Fruit fly (Drosophila melanogaster): Measurements from ENCODE around the gene Dref.
A peak's percentile ranks its signal among the peaks of the same experiment; 100 is the strongest.

Gene Dref

DNA sequence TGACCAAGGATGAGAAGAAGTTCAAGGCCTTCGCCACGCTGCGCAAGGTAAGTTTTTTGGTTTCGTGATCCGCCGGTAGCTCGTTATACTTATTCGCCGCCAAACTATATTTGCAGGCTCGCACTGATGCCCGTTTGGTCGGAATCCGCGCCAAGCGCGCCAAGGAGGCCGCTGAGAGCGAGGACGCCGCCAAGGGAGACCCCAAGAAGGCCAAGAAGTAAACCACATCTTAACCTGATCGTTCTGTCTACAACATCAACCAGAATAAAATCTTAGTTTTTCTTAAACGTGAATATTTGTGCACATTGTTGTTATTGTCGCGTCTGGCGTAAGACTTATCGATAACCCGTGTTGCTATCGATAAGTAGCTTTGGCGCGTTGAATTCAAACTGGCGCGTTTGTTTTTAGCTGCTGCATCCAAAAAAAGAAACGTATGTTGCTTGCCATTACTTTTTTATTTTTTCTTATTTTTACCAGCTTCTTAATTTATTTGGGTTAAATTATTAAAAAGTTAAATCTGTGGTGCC is 1.2 kb upstream of the Dref start (continued):
- TF ChIP-seq Chrac-16 (GFP tag; optimal IDR thresholded peaks at IDR 0.05) (no peak), Nf-YC (tag; optimal IDR thresholded peaks at IDR 0.05) (no peak), bbx (GFP tag; IDR thresholded peaks at IDR 0.05; ENCODE audit: partially characterized antibody) (0 out of 2 replicates have a peak, but pooled peaks have one; percentile 27), sisA (GFP tag; IDR thresholded peaks at IDR 0.05) (no peak), Side (GFP tag; optimal IDR thresholded peaks at IDR 0.05) (no peak), btn (GFP tag; optimal IDR thresholded peaks at IDR 0.05) (no peak), CG17328 (GFP tag; IDR thresholded peaks at IDR 0.05) (no peak), z (GFP tag; IDR thresholded peaks at IDR 0.05) (no peak), CG17829 (tag; optimal IDR thresholded peaks at IDR 0.05) (no peak), otp (GFP tag; IDR thresholded peaks at IDR 0.05) (no peak), Blimp-1 (GFP tag; optimal IDR thresholded peaks at IDR 0.05) (no peak), sna (GFP tag; IDR thresholded peaks at IDR 0.05; ENCODE audit: partially characterized antibody) (peak; percentile 71), Dp (GFP tag; optimal IDR thresholded peaks at IDR 0.05) (peak; percentile 73), sqz (GFP tag; optimal IDR thresholded peaks at IDR 0.05) (no peak), hth (optimal IDR thresholded peaks at IDR 0.05) (no peak), zf30C (GFP tag; optimal IDR thresholded peaks at IDR 0.05) (no peak), luna (GFP tag; optimal IDR thresholded peaks at IDR 0.05) (no peak), dpn (GFP tag; optimal IDR thresholded peaks at IDR 0.05) (no peak), Pdp1 (GFP tag; optimal IDR thresholded peaks at IDR 0.05) (peak in 1 of 2 experiments; percentile 74), CG7963 (GFP tag; IDR thresholded peaks at IDR 0.05; ENCODE audit: partially characterized antibody) (peak; percentile 46; the same call in 1 of the 3 replicates), Dfd (GFP tag; optimal IDR thresholded peaks at IDR 0.05) (no peak), Dek (tag; optimal IDR thresholded peaks at IDR 0.05) (no peak), CG8388 (GFP tag; optimal IDR thresholded peaks at IDR 0.05) (no peak), CG2712 (tag; optimal IDR thresholded peaks at IDR 0.05) (peak; percentile 20), slou (GFP tag; optimal IDR thresholded peaks at IDR 0.05) (no peak), ind (GFP tag; optimal IDR thresholded peaks at IDR 0.05) (no peak), ato (GFP tag; IDR thresholded peaks at IDR 0.05; ENCODE audit: partially characterized antibody) (peak; percentile 70), Bgb (GFP tag; IDR thresholded peaks at IDR 0.05; ENCODE audit: partially characterized antibody) (peak; percentile 53; the same call in 1 of the 2 replicates), gfzf (GFP tag; optimal IDR thresholded peaks at IDR 0.05) (no peak), prd (optimal IDR thresholded peaks at IDR 0.05) (no peak), prd (GFP tag; IDR thresholded peaks at IDR 0.05) (no peak), CG2202 (tag; optimal IDR thresholded peaks at IDR 0.05) (no peak), CG16863 (GFP tag; optimal IDR thresholded peaks at IDR 0.05) (no peak), gcm2 (GFP tag; optimal IDR thresholded peaks at IDR 0.05) (no peak), HLH4C (GFP tag; IDR thresholded peaks at IDR 0.05; ENCODE audit: partially characterized antibody) (peak; percentile 65), BEAF-32 (GFP tag; optimal IDR thresholded peaks at IDR 0.05) (peak; percentile 37), Sry-β (GFP tag; optimal IDR thresholded peaks at IDR 0.05) (no peak), CG14860 (GFP tag; IDR thresholded peaks at IDR 0.05; ENCODE audit: partially characterized antibody) (0 out of 3 replicates have a peak, but pooled peaks have one; percentile 43), trem (tag; optimal IDR thresholded peaks at IDR 0.05) (peak; percentile 20), CG11560 (tag; IDR thresholded peaks at IDR 0.05) (no peak), CrebB (tag; optimal IDR thresholded peaks at IDR 0.05) (no peak), mld (GFP tag; IDR thresholded peaks at IDR 0.05; ENCODE audit: partially characterized antibody) (peak; percentile 68; the same call in 2 of the 3 replicates), nerfin-1 (tag; optimal IDR thresholded peaks at IDR 0.05) (no peak), Spps (tag; optimal IDR thresholded peaks at IDR 0.05) (no peak), CG43689 (GFP tag; IDR thresholded peaks at IDR 0.05) (no peak), CG1233 (GFP tag; optimal IDR thresholded peaks at IDR 0.05) (no peak), lmd (GFP tag; IDR thresholded peaks at IDR 0.05) (no peak), CG12219 (GFP tag; optimal IDR thresholded peaks at IDR 0.05) (no peak), Dref (GFP tag; IDR thresholded peaks at IDR 0.05) (peak; percentile 83), CG18619 (GFP tag; optimal IDR thresholded peaks at IDR 0.05) (no peak)

Data from whole organism, embryonic.